Worm (Caenorhabditis elegans): ENCODE results near the gene nhx-5.

DNA sequence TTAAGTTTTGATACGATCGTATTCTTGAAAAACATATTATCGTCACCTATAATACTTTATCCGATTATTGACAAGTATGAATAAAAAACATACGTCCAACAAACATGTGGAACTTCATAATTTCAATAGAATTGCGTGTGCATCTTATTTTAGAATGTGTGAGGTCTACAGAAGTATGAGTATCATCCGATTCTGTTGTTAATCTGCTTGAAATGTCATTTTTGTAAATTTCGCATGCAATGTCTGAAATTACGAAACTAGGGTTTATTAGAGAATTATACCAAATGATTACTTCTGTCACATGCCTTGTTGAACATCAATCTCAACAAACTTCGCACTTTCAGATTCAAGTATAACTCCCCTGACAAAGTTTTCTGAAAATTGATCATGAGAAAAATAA, 35.0 kb upstream of the nhx-5 start:
- no peak for TF ChIP-seq aly-2 (tag; optimal IDR thresholded peaks at IDR 0.05)
- TF ChIP-seq ztf-11 (tag; optimal IDR thresholded peaks at IDR 0.05): no peak
- no peak for TF ChIP-seq nhr-25 (tag; optimal IDR thresholded peaks at IDR 0.05)
- no peak for TF ChIP-seq lin-13 (GFP tag; optimal IDR thresholded peaks at IDR 0.05)
- no peak for TF ChIP-seq sem-4 (tag; optimal IDR thresholded peaks at IDR 0.05)
- no peak for TF ChIP-seq R02D3.7 (tag; optimal IDR thresholded peaks at IDR 0.05)
- TF ChIP-seq skn-1 (tag; optimal IDR thresholded peaks at IDR 0.05): no peak
